Fruit fly (Drosophila melanogaster) S2 (cell line): ENCODE results near the gene CG32453.

Experiments
- CG8478 ChIP-seq: fragments of >200 bp; optimal IDR thresholded peaks from 2 replicates; lab custom pipeline; 2018
- CTCF ChIP-seq, 2 experiments: fragments of >200 bp; optimal IDR thresholded peaks; 2 replicates each; lab custom pipeline; 2018

DNA sequence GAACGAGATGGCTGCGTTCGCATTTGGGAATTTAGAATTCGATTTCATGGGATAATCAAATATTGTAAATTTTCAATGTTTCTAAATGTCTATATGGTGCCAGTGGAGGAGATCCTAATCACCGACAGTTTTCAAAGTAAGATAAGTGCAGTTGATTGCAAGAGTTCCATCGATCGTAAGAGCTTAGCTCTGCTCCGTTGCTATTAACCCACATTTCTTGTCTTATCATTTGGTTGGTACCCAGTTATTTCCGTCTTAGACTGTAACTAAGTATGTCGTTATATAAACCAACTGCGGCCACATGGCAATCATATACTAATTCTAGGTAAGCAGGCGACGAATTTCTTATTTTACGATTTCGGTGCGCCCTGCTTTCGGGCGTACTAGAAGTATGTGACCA lies 26.9 kb upstream of the CG32453 start:
- TF ChIP-seq CTCF (optimal IDR thresholded peaks at IDR 0.05; lab: Kevin White, UChicago): no peak
- no peak for TF ChIP-seq CG8478 (lab: Kevin White, UChicago)
